Comparison of ENCODE assay signal across 2 worm cellular contexts in genomic region chrII:12897942-12898341, ce11.
TF ChIP-seq lines count a peak whose summit lies in the region.

Gene clec-64 (plus strand): TSS chrII:12898242.

TF ChIP-seq in whole organism, L2 larva, 48 proteins besides CTCF, POLR2A, EP300 and RAD21:
- TF ChIP-seq crh-2 (tag; optimal IDR thresholded peaks at IDR 0.05; lab: Kevin White, UChicago) (no peak), fos-1 (tag; optimal IDR thresholded peaks at IDR 0.05; lab: Kevin White, UChicago) (peak; percentile 32)

TF ChIP-seq in whole organism, L3 larva, 47 proteins besides CTCF, POLR2A, EP300 and RAD21:
- TF ChIP-seq nfya-1 (tag; optimal IDR thresholded peaks at IDR 0.05; lab: Kevin White, UChicago; ENCODE audit: insufficient read depth) (no peak), elt-2 (tag; optimal IDR thresholded peaks at IDR 0.05; lab: Kevin White, UChicago) (peak; percentile 31)

Comparison
In these comparisons a context has a peak if more than half of its experiments do, and no peak if none do; other contexts are left out.
1. Of the 25 proteins assayed by ChIP-seq in both whole organism, L2 larva and whole organism, L3 larva: peak only in whole organism, L2 larva: fos-1; only in whole organism, L3 larva: none; in both: none; in neither: 24.